Worm (Caenorhabditis elegans) whole organism, L3 larva: Measurements from ENCODE around the gene damt-1.

Source experiments
- ceh-82 ChIP-seq: fragments of 150-350 bp; optimal IDR thresholded peaks from 2 replicates; lab custom pipeline; 2014; ENCODE audit warnings: missing biosample characterization, missing genetic modification characterization
- egl-27 ChIP-seq: sonication (generic microtip); optimal IDR thresholded peaks from 4 replicates; lab custom pipeline; 2017; ENCODE audit warnings: missing biosample characterization, missing genetic modification reagents, missing genetic modification characterization
- fos-1 ChIP-seq: fragments of 150-350 bp; optimal IDR thresholded peaks from 2 replicates; lab custom pipeline; 2014; ENCODE audit warnings: missing biosample characterization, missing genetic modification characterization
- jun-1 ChIP-seq: fragments of 150-350 bp; optimal IDR thresholded peaks from 2 replicates; lab custom pipeline; 2014; ENCODE audit warnings: missing biosample characterization, missing genetic modification reagents, missing genetic modification characterization
- nfya-1 ChIP-seq: sonication (generic microtip); optimal IDR thresholded peaks from 2 replicates; lab custom pipeline; 2017; ENCODE audit warnings: missing genetic modification characterization, mild to moderate bottlenecking, missing compliant biosample characterization, antibody characterized with exemption, moderate library complexity; ENCODE audit not compliant: insufficient read depth
- nhr-76 ChIP-seq: fragments of 150-350 bp; sonication (generic microtip); optimal IDR thresholded peaks from 5 replicates; lab custom pipeline; 2014; ENCODE audit warnings: missing biosample characterization, missing genetic modification characterization
- pqm-1 ChIP-seq: fragments of 150-350 bp; optimal IDR thresholded peaks from 2 replicates; lab custom pipeline; 2017; ENCODE audit warnings: missing biosample characterization, missing genetic modification characterization, inconsistent platforms
- skn-1 ChIP-seq: fragments of 150-350 bp; optimal IDR thresholded peaks from 2 replicates; lab custom pipeline; 2014; ENCODE audit warnings: missing biosample characterization, missing genetic modification characterization
- zag-1 ChIP-seq: fragments of 150-350 bp; optimal IDR thresholded peaks from 2 replicates; lab custom pipeline; 2014; ENCODE audit warnings: missing biosample characterization, missing genetic modification characterization

- TF ChIP-seq skn-1 (no peak), nhr-76 (tag; lab: Kevin White, UChicago) (no peak), egl-27 (tag; lab: Kevin White, UChicago) (no peak), zag-1 (tag; lab: Kevin White, UChicago) (no peak), fos-1 (no peak), jun-1 (no peak), ceh-82 (tag; lab: Kevin White, UChicago) (no peak), nfya-1 (tag; lab: Kevin White, UChicago) (no peak), pqm-1 (tag; lab: Kevin White, UChicago) (no peak)
Measured at ce11 chrII:5719848-5720247, at the start of gene damt-1.
